Worm (Caenorhabditis elegans) whole organism, young adult: ENCODE measurements around the gene osm-1.
A peak's percentile ranks its signal among the peaks of the same experiment; 100 is the strongest.

Experiments used
- F55B11.4 ChIP-seq: sonication (generic microtip); optimal IDR thresholded peaks from 2 replicates; lab custom pipeline; 2016; ENCODE audit warnings: missing compliant biosample characterization, missing genetic modification characterization, borderline replicate concordance; ENCODE audit not compliant: insufficient read depth
- ama-1 ChIP-seq, 3 experiments: fragments of 150-350 bp in 1 of 3; sonication (generic microtip) in 2 of 3; optimal IDR thresholded peaks; 2 replicates each; lab custom pipeline; 2014 to 2018; ENCODE audit warnings: missing biosample characterization in 2 of 3, missing genetic modification characterization in 2 of 3, missing genetic modification reagents in 2 of 3
- mxl-1 ChIP-seq: sonication (generic microtip); optimal IDR thresholded peaks from 2 replicates; lab custom pipeline; 2016; ENCODE audit warnings: missing genetic modification characterization, missing compliant biosample characterization
- snpc-4 ChIP-seq, 5 experiments: fragments of 150-350 bp in 1 of 5; sonication (generic microtip) in 4 of 5; optimal IDR thresholded peaks; 2 replicates each; lab custom pipeline; 2014 to 2018; ENCODE audit warnings: missing genetic modification characterization in 5 of 5, missing biosample characterization in 3 of 5, antibody characterized with exemption in 2 of 5, mild to moderate bottlenecking in 2 of 5, missing compliant biosample characterization in 2 of 5, missing genotype in 2 of 5, moderate library complexity in 2 of 5, missing genetic modification reagents in 1 of 5

DNA sequence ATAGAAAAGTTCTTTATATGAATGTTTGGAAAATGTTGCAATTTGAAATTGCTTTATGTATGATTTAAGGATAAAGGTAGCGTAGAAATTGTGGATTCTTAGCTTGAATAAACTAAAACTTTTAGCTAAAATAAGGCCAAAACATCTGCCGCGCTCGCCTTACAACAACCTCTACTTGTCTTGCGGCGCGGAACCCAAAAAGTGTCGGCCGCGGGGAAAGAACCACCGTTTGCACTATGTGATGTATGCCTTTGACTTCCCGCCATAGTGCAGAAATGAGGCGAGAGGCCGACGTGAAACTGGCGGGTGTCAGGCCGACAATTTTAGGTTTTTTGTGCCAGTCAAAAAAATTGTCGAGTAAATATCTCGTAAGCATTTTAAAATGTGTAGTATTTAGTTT, 31.4 kb downstream of the osm-1 start:
- TF ChIP-seq mxl-1 (tag; lab: Kevin White, UChicago) (no peak), F55B11.4 (tag; lab: Kevin White, UChicago) (no peak), ama-1 (optimal IDR thresholded peaks at IDR 0.05; lab: Kevin White, UChicago) (no peak), ama-1 (GFP tag; optimal IDR thresholded peaks at IDR 0.05; lab: Kevin White, UChicago) (no peak), snpc-4 (GFP tag; optimal IDR thresholded peaks at IDR 0.05; lab: Kevin White, UChicago) (no peak), snpc-4 (tag; optimal IDR thresholded peaks at IDR 0.05; lab: Kevin White, UChicago) (peak in 2 of 4 experiments; percentile 1 to 72)
